Fruit fly (Drosophila melanogaster): ENCODE data around the gene kst.

Gene kst

dm6 chr3L:3336368-3337164, at the start of gene kst, which contains the start of gene Drsl6 (continued):
- TF ChIP-seq CG14441 (GFP tag; IDR thresholded peaks at IDR 0.05), result 0 out of 2 replicates have a peak, but pooled peaks have one; percentile 23
- TF ChIP-seq hkb (optimal IDR thresholded peaks at IDR 0.05), result no peak
- 0 out of 2 replicates have a peak, but pooled peaks have one; percentile 29 for TF ChIP-seq hkb (GFP tag; IDR thresholded peaks at IDR 0.05)
- no peak for TF ChIP-seq GATAe (GFP tag; conservative IDR thresholded peaks at IDR 0.05)
- peak; percentile 30 for TF ChIP-seq CG7987 (GFP tag; optimal IDR thresholded peaks at IDR 0.05)
- peak; percentile 67; the same call in 1 of the 2 replicates for TF ChIP-seq CG42726 (GFP tag; IDR thresholded peaks at IDR 0.05; ENCODE audit: partially characterized antibody)
- TF ChIP-seq CG16863 (GFP tag; optimal IDR thresholded peaks at IDR 0.05), result peak; percentile 17
- no peak for TF ChIP-seq Fer2 (tag; optimal IDR thresholded peaks at IDR 0.05)
- TF ChIP-seq Gug (GFP tag; IDR thresholded peaks at IDR 0.05), result no peak
- peak; percentile 32 for TF ChIP-seq Fer1 (GFP tag; optimal IDR thresholded peaks at IDR 0.05)
- TF ChIP-seq sisA (GFP tag; IDR thresholded peaks at IDR 0.05), result no peak
- 0 out of 2 replicates have a peak, but pooled peaks have one; percentile 20 for TF ChIP-seq CG10321 (GFP tag; IDR thresholded peaks at IDR 0.05)
- TF ChIP-seq CG18476 (GFP tag; optimal IDR thresholded peaks at IDR 0.05), result no peak
- TF ChIP-seq CG15601 (tag; optimal IDR thresholded peaks at IDR 0.05), result peak; percentile 23
- TF ChIP-seq Poxn (GFP tag; IDR thresholded peaks at IDR 0.05), result no peak
- TF ChIP-seq CG11093 (GFP tag; IDR thresholded peaks at IDR 0.05), result no peak
- TF ChIP-seq CG9797 (GFP tag; optimal IDR thresholded peaks at IDR 0.05), result peak; percentile 72
- peak; percentile 83 for TF ChIP-seq CG2712 (tag; optimal IDR thresholded peaks at IDR 0.05)
- no peak for TF ChIP-seq hb (GFP tag; IDR thresholded peaks at IDR 0.05; ENCODE audit: partially characterized antibody)
- TF ChIP-seq ash1 (GFP tag; optimal IDR thresholded peaks at IDR 0.05), result no peak
- TF ChIP-seq her (GFP tag; optimal IDR thresholded peaks at IDR 0.05), result peak; percentile 9

- TF ChIP-seq crp (GFP tag; optimal IDR thresholded peaks at IDR 0.05) (no peak), Oaz (GFP tag; IDR thresholded peaks at IDR 0.05) (peak; percentile 36; the same call in 1 of the 2 replicates), Ptx1 (GFP tag; IDR thresholded peaks at IDR 0.05) (peak; percentile 60), otp (GFP tag; IDR thresholded peaks at IDR 0.05) (peak; percentile 12; the same call in 1 of the 3 replicates), E2f1 (GFP tag; IDR thresholded peaks at IDR 0.05) (no peak), Gug (GFP tag; IDR thresholded peaks at IDR 0.05) (peak; percentile 29; the same call in 1 of the 4 replicates), sr (GFP tag; IDR thresholded peaks at IDR 0.05) (0 out of 3 replicates have a peak, but pooled peaks have one; percentile 21), Jarid2 (GFP tag; optimal IDR thresholded peaks at IDR 0.05) (peak; percentile 4), MTF-1 (GFP tag; optimal IDR thresholded peaks at IDR 0.05; ENCODE audit: borderline replicate concordance) (peak; percentile 32), Six4 (GFP tag; optimal IDR thresholded peaks at IDR 0.05) (peak; percentile 42), sisA (GFP tag; IDR thresholded peaks at IDR 0.05) (peak; percentile 56), nau (GFP tag; optimal IDR thresholded peaks at IDR 0.05) (no peak), slbo (GFP tag; IDR thresholded peaks at IDR 0.05) (peak; percentile 79), pan (optimal IDR thresholded peaks at IDR 0.05) (no peak), pan (GFP tag; optimal IDR thresholded peaks at IDR 0.05 in 1 of 2, IDR thresholded peaks at IDR 0.05 in 1 of 2) (peak in 1 of 2 experiments; percentile 48), Opbp (GFP tag; IDR thresholded peaks at IDR 0.05; ENCODE audit: partially characterized antibody) (peak; percentile 18; the same call in 1 of the 3 replicates), Blimp-1 (GFP tag; optimal IDR thresholded peaks at IDR 0.05) (peak; percentile 11), CG15696 (tag; optimal IDR thresholded peaks at IDR 0.05) (peak; percentile 18), CG17359 (tag; optimal IDR thresholded peaks at IDR 0.05) (peak; percentile 55), CG10979 (tag; optimal IDR thresholded peaks at IDR 0.05) (peak; percentile 36), ind (GFP tag; optimal IDR thresholded peaks at IDR 0.05) (peak; percentile 29), ase (GFP tag; IDR thresholded peaks at IDR 0.05) (peak; percentile 57; the same call in 1 of the 3 replicates), CG14014 (GFP tag; IDR thresholded peaks at IDR 0.05) (peak; percentile 44; the same call in 1 of the 2 replicates), CG4820 (GFP tag; optimal IDR thresholded peaks at IDR 0.05) (peak; percentile 34), bab2 (GFP tag; optimal IDR thresholded peaks at IDR 0.05) (peak; percentile 2), vvl (GFP tag; IDR thresholded peaks at IDR 0.05) (peak; percentile 22; the same call in 1 of the 2 replicates), dati (GFP tag; IDR thresholded peaks at IDR 0.05) (0 out of 2 replicates have a peak, but pooled peaks have one; percentile 12), sob (GFP tag; IDR thresholded peaks at IDR 0.05) (peak; percentile 53; the same call in 1 of the 2 replicates), CG31224 (GFP tag; IDR thresholded peaks at IDR 0.05) (no peak)
These were observed 48.2 kb upstream of the kst start for dm6 chr3L:3288414-3288813.
